Worm (Caenorhabditis elegans) whole organism, L2 larva: ENCODE data around the gene Y1B5A.1.

Experiments
- nhr-12 ChIP-seq: fragments of 150-350 bp; optimal IDR thresholded peaks from 2 replicates; lab custom pipeline; 2014; ENCODE audit warnings: missing biosample characterization, missing genetic modification characterization
- nhr-23 ChIP-seq: fragments of 150-350 bp; optimal IDR thresholded peaks from 2 replicates; lab custom pipeline; 2014; ENCODE audit warnings: missing biosample characterization, missing genetic modification reagents, missing genetic modification characterization
- ztf-11 ChIP-seq: sonication (generic microtip); optimal IDR thresholded peaks from 2 replicates; lab custom pipeline; 2017; ENCODE audit warnings: missing biosample characterization, missing genetic modification characterization

- TF ChIP-seq ztf-11 (tag; lab: Kevin White, UChicago) (no peak), nhr-23 (tag; lab: Kevin White, UChicago) (no peak), nhr-12 (no peak)
These were observed 11.2 kb downstream of the Y1B5A.1 start, which contains the start of gene C36B7.5 for ce11 chrX:7096349-7096748.
